Worm (Caenorhabditis elegans): ENCODE results near the gene nhr-247.

DNA sequence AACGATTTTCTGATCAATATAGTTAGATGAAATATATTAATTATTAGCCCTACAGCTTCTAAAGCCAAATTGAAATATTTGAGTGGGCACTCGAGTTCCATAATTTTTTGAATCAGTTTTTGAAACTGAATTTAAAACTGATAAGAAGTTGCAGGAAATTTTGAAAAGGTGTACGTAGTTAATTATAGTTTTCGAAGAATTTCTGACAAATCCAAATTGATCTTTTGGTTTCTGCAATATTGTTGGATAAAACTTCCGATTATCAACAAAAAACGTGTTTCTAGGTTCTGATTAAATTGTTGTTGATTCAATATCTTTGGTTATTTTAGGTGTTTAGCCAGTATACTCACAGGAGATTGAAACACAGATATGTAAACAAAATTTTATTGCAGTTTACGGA is 16.0 kb upstream of the nhr-247 start, which contains the start of gene T26H8.4:
- TF ChIP-seq fkh-10 (GFP tag; optimal IDR thresholded peaks at IDR 0.05) (no peak), dpl-1 (GFP tag; optimal IDR thresholded peaks at IDR 0.05) (no peak), unc-86 (tag; optimal IDR thresholded peaks at IDR 0.05) (no peak), lin-13 (GFP tag; optimal IDR thresholded peaks at IDR 0.05) (no peak), nhr-90 (tag; optimal IDR thresholded peaks at IDR 0.05; ENCODE audit: poor library complexity) (no peak), hlh-17 (GFP tag; optimal IDR thresholded peaks at IDR 0.05; ENCODE audit: borderline replicate concordance) (no peak), pqm-1 (tag; optimal IDR thresholded peaks at IDR 0.05) (no peak), nhr-77 (tag; optimal IDR thresholded peaks at IDR 0.05) (no peak)

Data from whole organism, L1 larva.